Worm (Caenorhabditis elegans): ENCODE measurements around the gene srab-7.
A peak's percentile ranks its signal among the peaks of the same experiment; 100 is the strongest.

Gene srab-7

ce11 chrV:3155072-3155471, at the start of gene srab-7:
srab-7 (minus strand) TSS chrV:3155172.
- TF ChIP-seq ceh-8 (GFP tag; optimal IDR thresholded peaks at IDR 0.05) (no peak), ets-5 (GFP tag; IDR thresholded peaks at IDR 0.05) (no peak), egl-27 (tag; optimal IDR thresholded peaks at IDR 0.05) (no peak), nhr-85 (tag) (no peak), nhr-76 (tag; optimal IDR thresholded peaks at IDR 0.05) (no peak), fkh-10 (GFP tag; optimal IDR thresholded peaks at IDR 0.05) (no peak), nhr-12 (tag; optimal IDR thresholded peaks at IDR 0.05) (no peak), snpc-4 (tag; optimal IDR thresholded peaks at IDR 0.05) (no peak), isw-1 (GFP tag; IDR thresholded peaks at IDR 0.05) (no peak), ceh-90 (tag; optimal IDR thresholded peaks at IDR 0.05) (no peak), nhr-47 (tag; optimal IDR thresholded peaks at IDR 0.05) (no peak), mep-1 (tag; optimal IDR thresholded peaks at IDR 0.05) (no peak), elt-2 (tag; optimal IDR thresholded peaks at IDR 0.05) (no peak), ztf-11 (tag; optimal IDR thresholded peaks at IDR 0.05) (no peak), swsn-7 (tag; optimal IDR thresholded peaks at IDR 0.05) (no peak), pag-3 (tag; optimal IDR thresholded peaks at IDR 0.05; ENCODE audit: borderline replicate concordance, insufficient read depth) (no peak), pax-3 (tag; optimal IDR thresholded peaks at IDR 0.05) (no peak), fkh-4 (tag; optimal IDR thresholded peaks at IDR 0.05; ENCODE audit: borderline replicate concordance) (no peak)

- TF ChIP-seq ceh-82 (tag; optimal IDR thresholded peaks at IDR 0.05) = no peak
- no peak for TF ChIP-seq Y116A8C.19 (tag; optimal IDR thresholded peaks at IDR 0.05; ENCODE audit: borderline replicate concordance)
- no peak for TF ChIP-seq lin-15B (tag; optimal IDR thresholded peaks at IDR 0.05)
- TF ChIP-seq nhr-85 (tag) = no peak
- no peak for TF ChIP-seq C16A3.4 (tag; optimal IDR thresholded peaks at IDR 0.05)
- TF ChIP-seq sptf-1 (tag; optimal IDR thresholded peaks at IDR 0.05) = no peak
- no peak for TF ChIP-seq unc-98 (GFP tag; IDR thresholded peaks at IDR 0.05)
- no peak for TF ChIP-seq elt-2 (tag; optimal IDR thresholded peaks at IDR 0.05)
- no peak for TF ChIP-seq mep-1 (tag; optimal IDR thresholded peaks at IDR 0.05)
- TF ChIP-seq ztf-11 (tag; optimal IDR thresholded peaks at IDR 0.05) = no peak
- no peak for TF ChIP-seq nhr-77 (tag; optimal IDR thresholded peaks at IDR 0.05)
- TF ChIP-seq irx-1 (tag; optimal IDR thresholded peaks at IDR 0.05) = no peak
- no peak for TF ChIP-seq nhr-47 (tag; optimal IDR thresholded peaks at IDR 0.05)
- TF ChIP-seq C34B4.2 (tag; optimal IDR thresholded peaks at IDR 0.05) = no peak
- no peak for TF ChIP-seq C04F5.9 (tag; optimal IDR thresholded peaks at IDR 0.05)
- TF ChIP-seq ceh-8 (GFP tag; optimal IDR thresholded peaks at IDR 0.05) = no peak
These were observed 49.5 kb upstream of the srab-7 start for ce11 chrV:3204433-3204832.

ce11 chrV:3200323-3200722, 45.4 kb upstream of the srab-7 start, which contains the start of gene K08D9.4:
K08D9.4 (minus strand) TSS chrV:3200423.
- TF ChIP-seq fkh-4 (tag; optimal IDR thresholded peaks at IDR 0.05; ENCODE audit: borderline replicate concordance) (no peak), nhr-71 (tag; optimal IDR thresholded peaks at IDR 0.05) (no peak), rnt-1 (tag; optimal IDR thresholded peaks at IDR 0.05) (peak; percentile 3), ets-5 (GFP tag; IDR thresholded peaks at IDR 0.05) (no peak), ztf-4 (tag; optimal IDR thresholded peaks at IDR 0.05) (no peak), lin-39 (tag; optimal IDR thresholded peaks at IDR 0.05) (no peak), grh-1 (GFP tag; IDR thresholded peaks at IDR 0.05) (no peak), elt-3 (tag; optimal IDR thresholded peaks at IDR 0.05) (no peak), unc-62 (GFP tag; optimal IDR thresholded peaks at IDR 0.05) (no peak)

ce11 chrV:3196832-3197329, 41.9 kb upstream of the srab-7 start, which contains the start of the genes Y73C8B.1 and Y73C8B.5:
Y73C8B.1 (minus strand) TSS chrV:3196882.
Y73C8B.5 (plus strand) TSS chrV:3197268.
- TF ChIP-seq lin-39 (tag; optimal IDR thresholded peaks at IDR 0.05) = no peak
- TF ChIP-seq egl-13 (tag; optimal IDR thresholded peaks at IDR 0.05) = no peak
- TF ChIP-seq ceh-8 (GFP tag; optimal IDR thresholded peaks at IDR 0.05) = no peak
- TF ChIP-seq elt-2 (tag; optimal IDR thresholded peaks at IDR 0.05) = no peak
- no peak for TF ChIP-seq elt-3 (tag; optimal IDR thresholded peaks at IDR 0.05)
- no peak for TF ChIP-seq unc-98 (GFP tag; IDR thresholded peaks at IDR 0.05)
- TF ChIP-seq mep-1 (tag; optimal IDR thresholded peaks at IDR 0.05) = no peak
- no peak for TF ChIP-seq jun-1 (tag; optimal IDR thresholded peaks at IDR 0.05)
- TF ChIP-seq nhr-28 (tag; optimal IDR thresholded peaks at IDR 0.05) = no peak
- TF ChIP-seq xbp-1 (tag; optimal IDR thresholded peaks at IDR 0.05) = no peak
- TF ChIP-seq tbx-2 (tag; optimal IDR thresholded peaks at IDR 0.05) = no peak
- no peak for TF ChIP-seq blmp-1 (tag; optimal IDR thresholded peaks at IDR 0.05)
- no peak for TF ChIP-seq ets-5 (GFP tag; IDR thresholded peaks at IDR 0.05)
- TF ChIP-seq grh-1 (GFP tag; IDR thresholded peaks at IDR 0.05) = peak; percentile 61
- TF ChIP-seq zag-1 (tag; optimal IDR thresholded peaks at IDR 0.05) = no peak
- no peak; the same call in 1 of the 2 replicates for TF ChIP-seq nhr-19 (GFP tag; conservative IDR thresholded peaks at IDR 0.05)
- no peak for TF ChIP-seq lin-15B (tag; optimal IDR thresholded peaks at IDR 0.05)
- no peak for TF ChIP-seq egl-27 (tag; optimal IDR thresholded peaks at IDR 0.05)
- TF ChIP-seq snu-23 (GFP tag; optimal IDR thresholded peaks at IDR 0.05) = peak; percentile 8
- no peak for TF ChIP-seq lir-3 (tag; optimal IDR thresholded peaks at IDR 0.05; ENCODE audit: poor library complexity)
- no peak for TF ChIP-seq aha-1 (tag; optimal IDR thresholded peaks at IDR 0.05)
- TF ChIP-seq nhr-85 (tag) = peak; percentile 2
- no peak for TF ChIP-seq pqm-1 (tag; optimal IDR thresholded peaks at IDR 0.05)
